Worm (Caenorhabditis elegans): Measurements from ENCODE around the gene nadk-1.

Gene nadk-1

DNA sequence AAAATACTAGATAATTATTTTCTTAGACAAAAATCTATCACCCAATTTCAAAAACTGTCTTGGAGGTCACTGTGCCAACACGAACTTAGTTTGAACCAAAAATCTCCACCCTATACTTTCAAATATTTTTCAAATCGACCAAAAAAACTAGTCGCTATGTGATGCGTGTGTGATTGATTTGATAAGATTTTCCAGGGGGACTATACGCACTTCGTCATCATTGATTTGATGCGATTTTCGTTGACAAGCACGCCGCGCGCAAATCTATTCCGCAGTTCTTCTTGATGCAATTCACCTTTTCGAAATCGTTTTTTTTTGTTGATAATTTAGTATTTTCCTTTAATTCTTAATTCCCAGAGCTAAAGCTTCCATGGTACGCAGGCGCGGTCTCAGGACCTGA, 3.4 kb upstream of the nadk-1 start:
- TF ChIP-seq dmd-6 (GFP tag; IDR thresholded peaks at IDR 0.05) = peak; percentile 12; the same call in 1 of the 2 replicates
- no peak for TF ChIP-seq dpl-1 (GFP tag; optimal IDR thresholded peaks at IDR 0.05)
- no peak for TF ChIP-seq mdt-29 (GFP tag; IDR thresholded peaks at IDR 0.05)
- TF ChIP-seq nhr-28 (tag; optimal IDR thresholded peaks at IDR 0.05) = peak; percentile 61
- no peak for TF ChIP-seq pha-4 (GFP tag; IDR thresholded peaks at IDR 0.05)
- TF ChIP-seq pha-4 (tag; optimal IDR thresholded peaks at IDR 0.05) = no peak
- no peak for TF ChIP-seq ztf-7 (tag; optimal IDR thresholded peaks at IDR 0.05)
- TF ChIP-seq unc-130 (GFP tag; optimal IDR thresholded peaks at IDR 0.05) = no peak
- no peak for TF ChIP-seq nhr-10 (tag; optimal IDR thresholded peaks at IDR 0.05)
- TF ChIP-seq lin-29 (GFP tag; IDR thresholded peaks at IDR 0.05) = no peak
- TF ChIP-seq skn-1 (tag; optimal IDR thresholded peaks at IDR 0.05) = no peak
- no peak for TF ChIP-seq nhr-77 (tag; optimal IDR thresholded peaks at IDR 0.05)
- TF ChIP-seq nhr-102 (tag; optimal IDR thresholded peaks at IDR 0.05) = no peak
- no peak for TF ChIP-seq dmd-8 (GFP tag; IDR thresholded peaks at IDR 0.05)
- no peak for TF ChIP-seq mep-1 (tag; optimal IDR thresholded peaks at IDR 0.05)
- TF ChIP-seq madf-9 (GFP tag; conservative IDR thresholded peaks at IDR 0.05) = no peak

DNA sequence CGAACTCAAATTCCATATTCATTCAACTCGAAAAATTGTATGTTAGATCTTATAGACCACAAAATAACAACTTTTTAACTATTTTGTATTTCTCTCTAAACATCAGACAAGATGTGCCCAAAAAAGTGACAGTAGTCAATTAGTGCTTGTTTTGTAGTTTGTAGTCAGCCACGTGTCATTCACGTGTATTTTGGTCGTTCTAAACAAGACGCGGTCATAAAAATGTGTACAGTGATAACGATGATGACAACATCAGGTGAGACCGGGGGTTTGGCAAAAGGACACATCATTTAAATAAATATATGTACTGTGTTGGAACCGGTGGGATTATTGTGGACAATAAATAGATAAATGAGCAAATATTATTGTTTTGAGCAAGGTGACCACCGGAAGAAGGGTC, 2.7 kb upstream of the nadk-1 start:
- TF ChIP-seq pha-4 (GFP tag; IDR thresholded peaks at IDR 0.05) (no peak), pha-4 (tag; optimal IDR thresholded peaks at IDR 0.05) (no peak), mxl-3 (GFP tag; optimal IDR thresholded peaks at IDR 0.05) (peak; percentile 80), ZK337.2 (GFP tag; IDR thresholded peaks at IDR 0.05) (no peak), lin-13 (GFP tag; optimal IDR thresholded peaks at IDR 0.05) (no peak), madf-9 (GFP tag; conservative IDR thresholded peaks at IDR 0.05) (no peak), dmd-9 (GFP tag; IDR thresholded peaks at IDR 0.05) (no peak), nhr-102 (tag; optimal IDR thresholded peaks at IDR 0.05) (peak; percentile 90), rbr-2 (tag; optimal IDR thresholded peaks at IDR 0.05) (peak; percentile 33), lin-29 (GFP tag; IDR thresholded peaks at IDR 0.05) (no peak), dve-1 (tag; optimal IDR thresholded peaks at IDR 0.05; ENCODE audit: insufficient read depth) (peak; percentile 92), hmg-1.1 (GFP tag; IDR thresholded peaks at IDR 0.05) (0 out of 2 replicates have a peak, but pooled peaks have one; percentile 11), mes-2 (tag; optimal IDR thresholded peaks at IDR 0.05; ENCODE audit: poor library complexity, severe bottlenecking) (peak; percentile 60), mxl-2 (GFP tag; conservative IDR thresholded peaks at IDR 0.05) (peak; percentile 97), ceh-62 (tag; optimal IDR thresholded peaks at IDR 0.05) (no peak), nhr-11 (tag; optimal IDR thresholded peaks at IDR 0.05) (no peak), R02D3.7 (tag; optimal IDR thresholded peaks at IDR 0.05) (no peak), ZK546.5 (tag; optimal IDR thresholded peaks at IDR 0.05) (no peak), ztf-11 (tag; optimal IDR thresholded peaks at IDR 0.05) (no peak), cey-2 (tag; optimal IDR thresholded peaks at IDR 0.05; ENCODE audit: borderline replicate concordance, insufficient read depth) (peak; percentile 2), F10B5.3 (tag; optimal IDR thresholded peaks at IDR 0.05) (no peak), egl-27 (tag; optimal IDR thresholded peaks at IDR 0.05) (no peak), daf-8 (GFP tag; IDR thresholded peaks at IDR 0.05) (no peak), nhr-237 (tag; optimal IDR thresholded peaks at IDR 0.05) (no peak), saeg-2 (GFP tag; IDR thresholded peaks at IDR 0.05) (no peak), vab-7 (GFP tag; IDR thresholded peaks at IDR 0.05) (no peak), hif-1 (tag; optimal IDR thresholded peaks at IDR 0.05) (no peak), hlh-11 (tag; optimal IDR thresholded peaks at IDR 0.05) (peak; percentile 90), lir-3 (tag; optimal IDR thresholded peaks at IDR 0.05) (no peak), nhr-28 (tag; optimal IDR thresholded peaks at IDR 0.05) (peak; percentile 98), attf-4 (tag; optimal IDR thresholded peaks at IDR 0.05) (no peak), skn-1 (tag; optimal IDR thresholded peaks at IDR 0.05) (no peak), F44E2.7 (GFP tag; IDR thresholded peaks at IDR 0.05) (no peak), gei-8 (GFP tag; optimal IDR thresholded peaks at IDR 0.05) (no peak), egl-43 (GFP tag; IDR thresholded peaks at IDR 0.05) (no peak), duxl-1 (tag; optimal IDR thresholded peaks at IDR 0.05; ENCODE audit: poor library complexity) (no peak), Y75B8A.6 (GFP tag; IDR thresholded peaks at IDR 0.05) (no peak), nhr-10 (tag; optimal IDR thresholded peaks at IDR 0.05) (no peak), nhr-42 (GFP tag; IDR thresholded peaks at IDR 0.05) (no peak), tag-97 (GFP tag; IDR thresholded peaks at IDR 0.05) (no peak), aly-2 (tag; optimal IDR thresholded peaks at IDR 0.05) (no peak), set-16 (GFP tag; IDR thresholded peaks at IDR 0.05) (no peak), ztf-7 (tag; optimal IDR thresholded peaks at IDR 0.05) (no peak)
